Worm (Caenorhabditis elegans) whole organism, early embryonic: ENCODE measurements around the gene F07H5.13.

ENCODE experiments used
- B0310.2 ChIP-seq: sonication (generic microtip); optimal IDR thresholded peaks from 2 replicates; lab custom pipeline; 2016; ENCODE audit warnings: mild to moderate bottlenecking, missing genetic modification characterization, missing compliant biosample characterization
- F13C5.2 ChIP-seq: sonication (generic microtip); optimal IDR thresholded peaks from 2 replicates; lab custom pipeline; 2017; ENCODE audit warnings: mild to moderate bottlenecking, missing genetic modification characterization, inconsistent platforms, missing compliant biosample characterization
- aly-1 ChIP-seq: sonication (generic microtip); optimal IDR thresholded peaks from 2 replicates; lab custom pipeline; 2016; ENCODE audit warnings: missing genetic modification characterization, missing compliant biosample characterization
- ama-1 ChIP-seq: fragments of 150-350 bp; optimal IDR thresholded peaks from 2 replicates; lab custom pipeline; 2014
- ceh-13 ChIP-seq: fragments of 200-800 bp; sonication (Bioruptor generic); optimal IDR thresholded peaks from 2 replicates; lab custom pipeline; 2018; ENCODE audit warnings: mild to moderate bottlenecking, missing genetic modification characterization, missing compliant biosample characterization
- ceh-36 ChIP-seq: sonication (generic microtip); optimal IDR thresholded peaks from 2 replicates; lab custom pipeline; 2016; ENCODE audit warnings: missing genetic modification characterization, inconsistent platforms, missing compliant biosample characterization
- ets-7 ChIP-seq: sonication (generic microtip); optimal IDR thresholded peaks from 2 replicates; lab custom pipeline; 2016; ENCODE audit warnings: missing genotype, missing genetic modification characterization, missing compliant biosample characterization
- flt-1 ChIP-seq: fragments of 200-800 bp; sonication (Bioruptor generic); IDR thresholded peaks from 2 replicates; pipeline ENCODE4 v1.3.6; 2022; ENCODE audit warnings: missing genetic modification characterization, missing compliant biosample characterization
- hmbx-1 ChIP-seq: sonication (generic microtip); optimal IDR thresholded peaks from 2 replicates; lab custom pipeline; 2016; ENCODE audit warnings: mild to moderate bottlenecking, missing genetic modification characterization, missing compliant biosample characterization
- hmg-4 ChIP-seq: fragments of 200-800 bp; sonication (Bioruptor generic); optimal IDR thresholded peaks from 2 replicates; lab custom pipeline; 2018; ENCODE audit warnings: mild to moderate bottlenecking, missing genetic modification characterization, missing compliant biosample characterization
- hnd-1 ChIP-seq: sonication (generic microtip); optimal IDR thresholded peaks from 2 replicates; lab custom pipeline; 2016; ENCODE audit warnings: missing genetic modification characterization, missing compliant biosample characterization
- pes-1 ChIP-seq: fragments of 200-800 bp; sonication (Bioruptor generic); IDR thresholded peaks from 2 replicates; pipeline ENCODE4 v1.3.6; 2022; ENCODE audit warnings: missing genetic modification reagents, missing genetic modification characterization, missing compliant biosample characterization
- scrt-1 ChIP-seq: fragments of 200-800 bp; sonication (Bioruptor generic); IDR thresholded peaks from 2 replicates; pipeline ENCODE4 v1.3.6; 2022; ENCODE audit warnings: missing genetic modification characterization, missing compliant biosample characterization
- sea-1 ChIP-seq: fragments of 200-800 bp; sonication (Bioruptor generic); conservative IDR thresholded peaks from 2 replicates; pipeline ENCODE4 v1.3.6; 2022; ENCODE audit warnings: missing genetic modification characterization, missing compliant biosample characterization
- tbx-11 ChIP-seq: fragments of 200-800 bp; sonication (Bioruptor generic); IDR thresholded peaks from 2 replicates; pipeline ENCODE4 v1.3.6; 2022; ENCODE audit warnings: missing genetic modification characterization, missing compliant biosample characterization
- tbx-37 ChIP-seq: fragments of 200-800 bp; sonication (Bioruptor generic); conservative IDR thresholded peaks from 2 replicates; pipeline ENCODE4 v1.3.6; 2022; ENCODE audit warnings: missing genetic modification reagents, missing genetic modification characterization, missing compliant biosample characterization
- tra-4 ChIP-seq: sonication (generic microtip); optimal IDR thresholded peaks from 2 replicates; lab custom pipeline; 2017; ENCODE audit warnings: missing genetic modification characterization, missing compliant biosample characterization

F07H5.13 gene

DNA sequence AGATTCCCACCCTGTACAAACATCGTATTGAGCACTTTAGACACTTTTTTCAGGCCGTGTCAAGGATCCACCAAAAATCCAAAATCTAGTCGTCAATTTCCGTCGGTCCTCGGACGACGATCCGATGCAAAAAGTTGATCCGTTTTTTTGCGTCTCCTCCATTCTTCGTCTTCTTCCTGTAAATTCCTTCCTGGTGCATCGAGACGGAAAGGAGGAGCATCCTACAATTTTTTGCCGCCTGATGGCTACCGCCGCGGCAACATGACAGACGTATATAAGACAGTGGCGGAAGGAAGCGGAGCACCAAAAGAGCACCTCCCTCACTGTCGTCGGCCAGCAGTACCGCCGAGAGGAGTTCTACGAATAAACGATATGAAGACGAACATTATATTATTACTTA, 10.5 kb downstream of the F07H5.13 start, which contains the start of gene appg-2:
appg-2 (plus strand) TSS at position 301 of the 400 bp plus-strand sequence.
- TF ChIP-seq tra-4 (tag; lab: Kevin White, UChicago) (no peak), ets-7 (tag; lab: Kevin White, UChicago) (no peak), tbx-37 (GFP tag; lab: Robert Waterston, UW) (no peak), ceh-13 (GFP tag; lab: Kevin White, UChicago) (no peak), sea-1 (GFP tag; lab: Robert Waterston, UW) (no peak), scrt-1 (no peak), ceh-36 (no peak), hnd-1 (no peak), pes-1 (GFP tag; lab: Robert Waterston, UW) (no peak), ama-1 (lab: Kevin White, UChicago) (no peak), hmg-4 (no peak), hmbx-1 (tag; lab: Kevin White, UChicago) (no peak), B0310.2 (tag; lab: Kevin White, UChicago) (no peak), flt-1 (GFP tag; lab: Robert Waterston, UW) (no peak), aly-1 (tag; lab: Kevin White, UChicago) (no peak), F13C5.2 (tag; lab: Kevin White, UChicago) (no peak), tbx-11 (GFP tag; lab: Robert Waterston, UW) (no peak)

DNA sequence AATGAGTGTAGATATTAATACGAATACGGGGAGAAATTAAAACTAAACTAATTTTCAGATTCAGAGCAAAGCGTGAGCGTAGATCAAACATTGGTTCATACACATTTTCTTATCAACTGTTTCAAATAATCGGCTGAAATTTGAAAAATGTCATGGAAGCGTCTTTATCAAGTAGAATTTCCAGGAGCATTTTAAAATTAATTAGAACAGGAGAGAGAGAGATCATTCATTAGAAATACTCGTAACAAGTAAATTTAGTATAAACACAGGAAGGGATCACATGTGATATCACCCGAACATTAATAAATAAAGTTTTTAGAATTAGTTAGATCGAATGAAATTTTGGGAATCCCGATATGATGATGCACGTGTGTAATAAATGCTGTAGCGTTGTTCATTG, 16.6 kb downstream of the F07H5.13 start, which contains the start of gene pho-13:
pho-13 (minus strand) TSS at position 101 of the 400 bp plus-strand sequence.
- TF ChIP-seq aly-1 (tag; lab: Kevin White, UChicago) (no peak), tra-4 (tag; lab: Kevin White, UChicago) (no peak), tbx-11 (GFP tag; lab: Robert Waterston, UW) (no peak), ama-1 (lab: Kevin White, UChicago) (no peak), ceh-36 (no peak), ets-7 (tag; lab: Kevin White, UChicago) (no peak), tbx-37 (GFP tag; lab: Robert Waterston, UW) (no peak), scrt-1 (no peak), pes-1 (GFP tag; lab: Robert Waterston, UW) (no peak)

DNA sequence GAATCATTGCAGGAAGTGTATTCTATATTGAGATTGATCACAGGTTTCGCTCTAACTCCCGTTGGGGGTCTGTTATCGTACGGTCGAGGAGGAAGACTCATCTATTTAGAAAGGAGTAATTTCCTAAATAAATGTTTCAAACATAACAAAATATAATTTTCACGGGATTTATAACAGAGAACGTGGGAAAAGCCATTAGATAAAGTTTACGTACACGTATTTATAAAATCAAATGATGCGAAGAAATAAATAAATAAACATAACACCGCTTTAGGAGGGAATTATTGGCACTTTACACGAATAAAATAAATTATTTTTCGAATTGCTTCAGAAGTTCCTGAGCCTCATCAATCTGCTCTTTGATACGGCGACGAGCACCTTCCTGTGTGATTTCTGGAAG, 18.1 kb downstream of the F07H5.13 start, which contains the start of gene F07H5.10:
F07H5.10 (minus strand) TSS at position 101 of the 400 bp plus-strand sequence.
- TF ChIP-seq pes-1 (GFP tag; lab: Robert Waterston, UW) = no peak

DNA sequence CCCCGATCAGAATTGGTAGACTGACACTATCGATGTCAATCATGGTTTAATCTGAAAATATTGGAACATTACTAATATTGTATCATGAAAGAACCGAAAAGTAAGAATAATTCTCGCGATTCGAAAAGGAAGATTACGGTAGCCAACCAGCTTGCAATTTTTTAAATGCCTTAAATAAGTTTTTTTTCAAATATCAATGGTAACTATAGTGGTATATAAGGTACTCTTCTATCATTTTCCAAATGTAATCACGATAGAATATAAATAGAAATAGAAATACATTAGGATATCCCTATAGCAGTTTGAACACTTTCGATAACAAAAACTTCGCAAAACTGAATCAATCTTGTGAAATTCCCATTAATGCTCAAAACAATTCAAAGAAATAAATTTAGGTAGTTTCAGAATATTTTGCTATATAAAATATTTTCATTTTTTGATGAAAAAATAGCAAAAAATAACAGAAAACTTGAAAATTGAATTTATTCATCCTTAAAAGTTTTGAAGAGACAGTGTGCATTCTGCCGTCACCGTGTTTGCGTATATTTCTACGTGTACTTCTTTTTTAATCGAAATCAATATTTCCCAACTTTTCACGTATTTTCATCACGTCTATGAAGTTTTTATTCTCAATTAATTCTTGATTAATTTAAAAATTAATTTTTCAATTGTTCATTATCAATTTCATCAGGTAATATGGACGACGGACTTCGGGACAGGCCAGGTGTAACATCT, 20.5 kb downstream of the F07H5.13 start, which contains the start of the genes F46C5.9 and rer-1:
F46C5.9 (minus strand) TSS at position 51 of the 735 bp plus-strand sequence.
rer-1 (plus strand) TSS at position 692 of the 735 bp plus-strand sequence.
- no peak for TF ChIP-seq ets-7 (tag; lab: Kevin White, UChicago)
- TF ChIP-seq ceh-36 = no peak
- no peak for TF ChIP-seq aly-1 (tag; lab: Kevin White, UChicago)
- no peak for TF ChIP-seq hnd-1
- TF ChIP-seq tbx-11 (GFP tag; lab: Robert Waterston, UW) = no peak
- no peak for TF ChIP-seq tbx-37 (GFP tag; lab: Robert Waterston, UW)

DNA sequence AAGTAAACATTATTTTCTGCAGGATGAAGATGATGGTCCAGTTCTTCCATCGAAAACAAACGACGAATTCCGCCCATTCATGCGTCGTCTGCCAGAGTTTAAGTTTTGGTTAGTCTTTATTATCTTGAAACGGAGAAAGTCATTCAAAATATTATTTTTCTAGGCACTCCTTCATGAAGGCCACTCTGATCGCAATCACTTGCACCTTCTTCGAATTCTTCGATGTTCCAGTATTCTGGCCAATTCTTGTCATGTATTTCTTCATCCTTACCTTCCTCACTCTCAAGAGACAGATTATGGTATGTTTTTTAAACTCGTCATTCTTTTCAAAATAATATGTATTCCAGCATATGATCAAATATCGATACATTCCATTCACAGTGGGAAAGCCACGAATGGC, 21.5 kb downstream of the F07H5.13 start:
- TF ChIP-seq F13C5.2 (tag; lab: Kevin White, UChicago) (no peak), ama-1 (lab: Kevin White, UChicago) (no peak), B0310.2 (tag; lab: Kevin White, UChicago) (no peak), tbx-37 (GFP tag; lab: Robert Waterston, UW) (no peak), ceh-36 (no peak), tbx-11 (GFP tag; lab: Robert Waterston, UW) (no peak), hnd-1 (no peak), scrt-1 (no peak), aly-1 (tag; lab: Kevin White, UChicago) (no peak), flt-1 (GFP tag; lab: Robert Waterston, UW) (no peak), ceh-13 (GFP tag; lab: Kevin White, UChicago) (no peak), tra-4 (tag; lab: Kevin White, UChicago) (no peak), sea-1 (GFP tag; lab: Robert Waterston, UW) (no peak), hmbx-1 (tag; lab: Kevin White, UChicago) (no peak), hmg-4 (no peak), ets-7 (tag; lab: Kevin White, UChicago) (no peak)

DNA sequence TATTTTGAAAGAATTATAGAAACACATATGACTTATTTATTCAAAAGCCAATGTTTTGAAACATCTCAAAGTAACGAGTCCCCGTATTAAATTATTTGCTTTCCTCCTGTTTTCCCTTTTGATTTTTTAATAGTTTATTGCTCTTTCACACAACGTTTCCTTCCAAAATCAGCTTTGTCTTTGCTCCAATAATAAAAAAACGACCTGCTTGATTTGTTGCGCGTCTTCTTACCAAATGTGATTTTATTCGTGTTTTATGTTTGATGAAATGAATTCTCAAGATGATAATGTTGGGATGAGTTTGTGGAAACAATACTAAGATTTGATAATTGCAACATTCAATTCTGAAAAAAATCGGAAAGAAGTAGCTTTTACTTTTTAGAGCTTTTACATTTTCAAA, 22.0 kb downstream of the F07H5.13 start:
- no peak for TF ChIP-seq ets-7 (tag; lab: Kevin White, UChicago)
- no peak for TF ChIP-seq ceh-13 (GFP tag; lab: Kevin White, UChicago)
- no peak for TF ChIP-seq tbx-37 (GFP tag; lab: Robert Waterston, UW)
- no peak for TF ChIP-seq scrt-1

DNA sequence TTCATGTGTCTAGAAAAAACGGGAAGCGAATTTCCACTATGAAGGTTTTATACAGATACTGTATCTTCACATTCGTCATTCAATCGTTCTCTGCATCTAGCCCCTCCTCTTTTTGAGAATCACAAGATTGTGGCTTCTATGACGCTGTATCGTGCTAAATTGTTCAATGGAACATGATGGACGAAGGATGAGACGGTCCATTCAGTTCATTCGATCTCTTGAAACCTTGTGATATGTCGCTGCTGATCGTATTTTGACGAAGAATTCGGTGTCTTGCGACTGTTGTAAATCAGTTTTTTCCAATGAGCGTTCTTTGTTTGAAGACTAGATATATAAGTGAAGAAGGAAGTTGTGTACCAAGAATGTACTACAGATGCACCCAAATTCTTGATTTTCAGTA, 23.3 kb downstream of the F07H5.13 start:
- TF ChIP-seq ets-7 (tag; lab: Kevin White, UChicago) (no peak), flt-1 (GFP tag; lab: Robert Waterston, UW) (no peak), hmg-4 (no peak)

DNA sequence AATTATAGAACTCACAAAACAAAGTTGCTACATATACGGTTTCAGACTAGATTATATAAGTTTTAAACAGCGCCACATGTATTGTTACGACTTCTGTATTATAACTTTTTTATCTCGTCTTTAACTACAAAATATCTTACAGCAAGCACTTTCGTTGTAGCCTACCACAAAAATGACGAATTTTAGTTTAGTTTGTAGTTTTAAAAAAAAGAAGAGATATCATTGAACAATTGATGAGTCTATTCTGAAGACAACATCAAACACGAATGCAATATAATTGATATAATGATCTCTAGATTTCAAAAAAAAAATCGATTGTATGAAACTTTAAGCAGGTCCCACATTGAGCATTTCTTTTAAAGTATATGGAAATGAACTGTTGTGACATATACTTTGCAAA, 23.9 kb downstream of the F07H5.13 start:
- TF ChIP-seq ets-7 (tag; lab: Kevin White, UChicago) (no peak), hmbx-1 (tag; lab: Kevin White, UChicago) (no peak), ceh-13 (GFP tag; lab: Kevin White, UChicago) (no peak), hnd-1 (no peak), hmg-4 (no peak), ama-1 (lab: Kevin White, UChicago) (no peak), tbx-11 (GFP tag; lab: Robert Waterston, UW) (no peak), pes-1 (GFP tag; lab: Robert Waterston, UW) (no peak), scrt-1 (no peak), tra-4 (tag; lab: Kevin White, UChicago) (no peak), sea-1 (GFP tag; lab: Robert Waterston, UW) (no peak), aly-1 (tag; lab: Kevin White, UChicago) (no peak), ceh-36 (no peak), tbx-37 (GFP tag; lab: Robert Waterston, UW) (no peak), flt-1 (GFP tag; lab: Robert Waterston, UW) (no peak), F13C5.2 (tag; lab: Kevin White, UChicago) (no peak), B0310.2 (tag; lab: Kevin White, UChicago) (no peak)
